Fruit fly (Drosophila melanogaster) whole organism, pupa: Measurements from ENCODE around the gene Nrx-IV.

Source experiments
- CG10348 ChIP-seq: fragments of 200-800 bp; sonication (Bioruptor generic); IDR thresholded peaks from 2 replicates; pipeline ENCODE4 v1.3.6; 2022; ENCODE audit warnings: missing biosample characterization, missing genetic modification characterization
- CG12605 ChIP-seq: fragments of 200-800 bp; sonication (Bioruptor generic); IDR thresholded peaks from 2 replicates; pipeline ENCODE4 v1.3.6; 2022; ENCODE audit warnings: missing biosample characterization, missing genetic modification characterization
- CG13204 ChIP-seq: fragments of 200-800 bp; sonication (Bioruptor generic); optimal IDR thresholded peaks from 2 replicates; lab custom pipeline; 2018; ENCODE audit warnings: missing biosample characterization, mild to moderate bottlenecking, missing genetic modification characterization, moderate library complexity
- CG14655 ChIP-seq: fragments of 200-800 bp; sonication (Bioruptor generic); optimal IDR thresholded peaks from 3 replicates; lab custom pipeline; 2017; ENCODE audit warnings: mild to moderate bottlenecking, missing biosample characterization, missing genetic modification reagents, missing genetic modification characterization
- CG15710 ChIP-seq: fragments of 200-800 bp; sonication (Bioruptor generic); optimal IDR thresholded peaks from 2 replicates; lab custom pipeline; 2018; ENCODE audit warnings: missing biosample characterization, mild to moderate bottlenecking, missing genetic modification characterization, moderate library complexity
- CG17806 ChIP-seq: fragments of 200-800 bp; sonication (Bioruptor generic); optimal IDR thresholded peaks from 2 replicates; lab custom pipeline; 2018; ENCODE audit warnings: missing biosample characterization, mild to moderate bottlenecking, missing genetic modification characterization, moderate library complexity
- CG32121 ChIP-seq: fragments of 200-800 bp; sonication (Bioruptor generic); IDR thresholded peaks from 2 replicates; pipeline ENCODE4 v1.3.6; 2022; ENCODE audit warnings: missing biosample characterization, missing genetic modification characterization
- CG34367 ChIP-seq: fragments of 200-800 bp; sonication (Bioruptor generic); optimal IDR thresholded peaks from 2 replicates; lab custom pipeline; 2018; ENCODE audit warnings: missing biosample characterization, mild to moderate bottlenecking, missing genetic modification characterization
- CG4496 ChIP-seq: fragments of 200-800 bp; sonication (Bioruptor generic); IDR thresholded peaks from 3 replicates; pipeline ENCODE4 v1.3.6; 2022; ENCODE audit warnings: missing biosample characterization, missing genetic modification characterization
- CG8159 ChIP-seq: fragments of 200-800 bp; sonication (Bioruptor generic); optimal IDR thresholded peaks from 3 replicates; lab custom pipeline; 2018; ENCODE audit warnings: missing biosample characterization, mild to moderate bottlenecking, missing genetic modification characterization, moderate library complexity
- CG8301 ChIP-seq: fragments of 200-800 bp; sonication (Bioruptor generic); optimal IDR thresholded peaks from 2 replicates; lab custom pipeline; 2018; ENCODE audit warnings: missing biosample characterization, mild to moderate bottlenecking, missing genetic modification characterization
- CG9948 ChIP-seq: fragments of 200-800 bp; sonication (Bioruptor generic); optimal IDR thresholded peaks from 2 replicates; lab custom pipeline; 2018; ENCODE audit warnings: missing biosample characterization, mild to moderate bottlenecking, missing genetic modification characterization, moderate library complexity
- D1 ChIP-seq: fragments of 200-800 bp; sonication (Bioruptor generic); optimal IDR thresholded peaks from 2 replicates; lab custom pipeline; 2018; ENCODE audit warnings: missing biosample characterization, mild to moderate bottlenecking, missing genetic modification characterization, moderate library complexity
- EcR ChIP-seq: fragments of 200-800 bp; sonication (Bioruptor generic); optimal IDR thresholded peaks from 3 replicates; lab custom pipeline; 2019; ENCODE audit warnings: missing biosample characterization, missing genetic modification characterization, mild to moderate bottlenecking, moderate library complexity, missing genetic modification reagents
- Ets98B ChIP-seq: fragments of 200-800 bp; sonication (Bioruptor generic); IDR thresholded peaks from 2 replicates; pipeline ENCODE4 v1.3.6; 2022; ENCODE audit warnings: missing biosample characterization, missing genetic modification characterization
- Pif1A ChIP-seq: fragments of 200-800 bp; sonication (Bioruptor generic); optimal IDR thresholded peaks from 3 replicates; lab custom pipeline; 2016; ENCODE audit warnings: missing biosample characterization, missing genetic modification characterization
- Pif1B ChIP-seq: fragments of 200-800 bp; sonication (Bioruptor generic); optimal IDR thresholded peaks from 3 replicates; lab custom pipeline; 2016; ENCODE audit warnings: missing biosample characterization, missing genetic modification characterization
- Snoo ChIP-seq: fragments of 200-800 bp; sonication (Bioruptor generic); optimal IDR thresholded peaks from 3 replicates; lab custom pipeline; 2017; ENCODE audit warnings: missing biosample characterization, mild to moderate bottlenecking, missing genetic modification characterization, inconsistent platforms
- fd96Ca ChIP-seq: fragments of 200-800 bp; sonication (Bioruptor generic); IDR thresholded peaks from 3 replicates; pipeline ENCODE4 v1.3.6; 2022; ENCODE audit warnings: missing biosample characterization, missing genetic modification characterization
- gl ChIP-seq: fragments of 200-800 bp; sonication (Bioruptor generic); optimal IDR thresholded peaks from 2 replicates; lab custom pipeline; 2018; ENCODE audit warnings: missing biosample characterization, mild to moderate bottlenecking, missing genetic modification characterization
- rn ChIP-seq: fragments of 200-800 bp; sonication (Bioruptor generic); IDR thresholded peaks from 2 replicates; pipeline ENCODE4 v1.3.6; 2022; ENCODE audit warnings: missing biosample characterization, missing genetic modification characterization

The Nrx-IV gene

dm6 chr3L:12118156-12118555, 28.2 kb upstream of the Nrx-IV start, which contains the start of gene ssp:
ssp (plus strand) TSS chr3L:12118257.
- TF ChIP-seq CG15710 (tag; lab: Kevin White, UChicago) (no peak), CG32121 (GFP tag; lab: Robert Waterston, UW) (no peak), CG14655 (GFP tag; lab: Kevin White, UChicago) (no peak), CG8159 (tag; lab: Kevin White, UChicago) (no peak), CG12605 (GFP tag; lab: Robert Waterston, UW) (no peak), fd96Ca (no peak), EcR (GFP tag; lab: Kevin White, UChicago) (no peak), CG4496 (no peak), Pif1B (GFP tag; lab: Kevin White, UChicago) (no peak)
- TF ChIP-seq, all 21 proteins: peak for 0

dm6 chr3L:12118631-12119030, 27.7 kb upstream of the Nrx-IV start:
- no peak for TF ChIP-seq CG8301
- no peak for TF ChIP-seq CG17806 (tag; lab: Kevin White, UChicago)
- TF ChIP-seq CG8159 (tag; lab: Kevin White, UChicago) = no peak
- no peak for TF ChIP-seq CG14655 (GFP tag; lab: Kevin White, UChicago)
- TF ChIP-seq EcR (GFP tag; lab: Kevin White, UChicago) = no peak
- TF ChIP-seq CG10348 (GFP tag; lab: Robert Waterston, UW) = no peak
- no peak for TF ChIP-seq CG15710 (tag; lab: Kevin White, UChicago)
- no peak for TF ChIP-seq Ets98B
- TF ChIP-seq CG34367 (tag; lab: Kevin White, UChicago) = no peak

- TF ChIP-seq CG32121 (GFP tag; lab: Robert Waterston, UW) (no peak), CG15710 (tag; lab: Kevin White, UChicago) (no peak), Ets98B (no peak), CG8301 (no peak), gl (tag; lab: Kevin White, UChicago) (no peak), CG9948 (tag; lab: Kevin White, UChicago) (no peak), CG10348 (GFP tag; lab: Robert Waterston, UW) (no peak), D1 (no peak)
These were observed 26.3 kb upstream of the Nrx-IV start, which contains the start of gene CG11560 for dm6 chr3L:12119875-12120485. CG11560 (plus strand) TSS chr3L:12120019.

DNA sequence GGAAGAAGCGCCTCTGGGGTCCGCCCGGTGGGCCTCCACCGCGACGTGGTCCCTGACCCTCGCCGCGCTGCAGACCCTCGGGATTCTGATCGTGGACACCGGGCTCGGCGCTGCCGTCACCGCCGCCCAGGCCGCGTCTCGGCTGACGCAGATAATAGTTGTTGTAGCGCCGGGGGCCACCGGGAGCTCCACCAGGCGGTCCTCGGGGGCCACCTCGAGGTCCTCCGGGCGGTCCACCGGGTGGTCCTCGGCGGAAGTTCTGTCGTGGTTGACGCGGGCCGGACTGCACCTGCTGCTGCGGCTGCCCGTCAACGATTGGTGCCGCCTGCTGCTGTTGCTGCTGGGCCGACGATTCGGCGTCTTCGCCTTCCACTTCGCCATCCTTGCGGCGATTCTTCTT, 23.4 kb upstream of the Nrx-IV start:
- TF ChIP-seq CG4496 (no peak), CG13204 (no peak), Ets98B (no peak), CG34367 (tag; lab: Kevin White, UChicago) (no peak), CG9948 (tag; lab: Kevin White, UChicago) (no peak), gl (tag; lab: Kevin White, UChicago) (no peak), CG32121 (GFP tag; lab: Robert Waterston, UW) (no peak), CG17806 (tag; lab: Kevin White, UChicago) (no peak), EcR (GFP tag; lab: Kevin White, UChicago) (no peak), CG14655 (GFP tag; lab: Kevin White, UChicago) (no peak), CG15710 (tag; lab: Kevin White, UChicago) (no peak), D1 (no peak), rn (GFP tag; lab: Robert Waterston, UW) (no peak), CG8159 (tag; lab: Kevin White, UChicago) (no peak), Pif1A (no peak), Snoo (tag; lab: Kevin White, UChicago) (no peak), CG12605 (GFP tag; lab: Robert Waterston, UW) (no peak), fd96Ca (no peak), Pif1B (GFP tag; lab: Kevin White, UChicago) (no peak)
- TF ChIP-seq, all 21 proteins: peak for 0

- TF ChIP-seq CG10348 (GFP tag; lab: Robert Waterston, UW) (no peak), Pif1B (GFP tag; lab: Kevin White, UChicago) (no peak), EcR (GFP tag; lab: Kevin White, UChicago) (peak; percentile 50), fd96Ca (peak; percentile 54; the same call in 1 of the 3 replicates), CG9948 (tag; lab: Kevin White, UChicago) (no peak), Ets98B (peak; percentile 57; the same call in 1 of the 2 replicates), CG15710 (tag; lab: Kevin White, UChicago) (peak; percentile 20), rn (GFP tag; lab: Robert Waterston, UW) (no peak), CG34367 (tag; lab: Kevin White, UChicago) (peak; percentile 4), CG32121 (GFP tag; lab: Robert Waterston, UW) (peak; percentile 64), CG4496 (no peak), Pif1A (no peak), CG8301 (no peak), CG14655 (GFP tag; lab: Kevin White, UChicago) (no peak), CG13204 (peak; percentile 78), CG17806 (tag; lab: Kevin White, UChicago) (peak; percentile 3), Snoo (tag; lab: Kevin White, UChicago) (no peak), gl (tag; lab: Kevin White, UChicago) (peak; percentile 16), CG8159 (tag; lab: Kevin White, UChicago) (peak; percentile 6), D1 (no peak), CG12605 (GFP tag; lab: Robert Waterston, UW) (0 out of 2 replicates have a peak, but pooled peaks have one; percentile 28)
These were observed 22.2 kb upstream of the Nrx-IV start for dm6 chr3L:12124138-12124583.

dm6 chr3L:12124975-12125374, 21.3 kb upstream of the Nrx-IV start, which contains the start of gene yps:
yps (minus strand) TSS chr3L:12125150.
- TF ChIP-seq rn (GFP tag; lab: Robert Waterston, UW) (no peak), CG4496 (peak; percentile 94), D1 (no peak), CG32121 (GFP tag; lab: Robert Waterston, UW) (no peak), CG17806 (tag; lab: Kevin White, UChicago) (peak; percentile 56), CG10348 (GFP tag; lab: Robert Waterston, UW) (no peak), EcR (GFP tag; lab: Kevin White, UChicago) (no peak), CG8159 (tag; lab: Kevin White, UChicago) (peak; percentile 64), CG12605 (GFP tag; lab: Robert Waterston, UW) (peak; percentile 76), Snoo (tag; lab: Kevin White, UChicago) (peak; percentile 93), gl (tag; lab: Kevin White, UChicago) (peak; percentile 75), CG34367 (tag; lab: Kevin White, UChicago) (peak; percentile 79), CG13204 (peak; percentile 81), CG9948 (tag; lab: Kevin White, UChicago) (peak; percentile 21), Pif1B (GFP tag; lab: Kevin White, UChicago) (peak; percentile 80), CG14655 (GFP tag; lab: Kevin White, UChicago) (no peak), Ets98B (peak; percentile 76), CG8301 (peak; percentile 57), fd96Ca (peak; percentile 76), Pif1A (peak; percentile 88), CG15710 (tag; lab: Kevin White, UChicago) (peak; percentile 65)
